Worm (Caenorhabditis elegans): Measurements from ENCODE around the gene F17E9.5.

- no peak for TF ChIP-seq dve-1 (tag; optimal IDR thresholded peaks at IDR 0.05; ENCODE audit: insufficient read depth)
- TF ChIP-seq lin-13 (GFP tag; optimal IDR thresholded peaks at IDR 0.05), result no peak
- TF ChIP-seq nhr-28 (tag; optimal IDR thresholded peaks at IDR 0.05), result no peak
- no peak for TF ChIP-seq nhr-102 (tag; optimal IDR thresholded peaks at IDR 0.05)
- peak; percentile 91 for TF ChIP-seq mep-1 (tag; optimal IDR thresholded peaks at IDR 0.05)
- no peak for TF ChIP-seq R02D3.7 (tag; optimal IDR thresholded peaks at IDR 0.05)
- TF ChIP-seq ama-1 (optimal IDR thresholded peaks at IDR 0.05), result no peak
- no peak for TF ChIP-seq vab-7 (GFP tag; IDR thresholded peaks at IDR 0.05)
- TF ChIP-seq nhr-11 (tag; optimal IDR thresholded peaks at IDR 0.05), result no peak
- TF ChIP-seq lin-39 (tag; optimal IDR thresholded peaks at IDR 0.05), result no peak
- TF ChIP-seq zfp-2 (tag; optimal IDR thresholded peaks at IDR 0.05), result no peak
- TF ChIP-seq daf-16 (GFP tag; optimal IDR thresholded peaks at IDR 0.05), result no peak
- no peak for TF ChIP-seq daf-16 (tag; optimal IDR thresholded peaks at IDR 0.05)
- TF ChIP-seq snpc-4 (tag; optimal IDR thresholded peaks at IDR 0.05), result no peak
- no peak for TF ChIP-seq spr-3 (GFP tag; optimal IDR thresholded peaks at IDR 0.05)
Measured at ce11 chrIV:8333988-8334863, 11.4 kb upstream of the F17E9.5 start, which contains the start of gene his-32.
